Fruit fly (Drosophila melanogaster) whole organism, wandering third instar larva: ENCODE data around the gene Duox.

Source experiments
- Abd-B ChIP-seq: fragments of >200 bp; optimal IDR thresholded peaks from 2 replicates; lab custom pipeline; 2017; ENCODE audit warnings: missing biosample characterization, missing genetic modification characterization
- CG32264 ChIP-seq: fragments of 200-800 bp; sonication (Bioruptor generic); optimal IDR thresholded peaks from 2 replicates; lab custom pipeline; 2016; ENCODE audit warnings: missing biosample characterization, missing genetic modification characterization
- GATAd ChIP-seq: sonication (Bioruptor generic); optimal IDR thresholded peaks from 2 replicates; lab custom pipeline; 2016; ENCODE audit warnings: missing biosample characterization, missing genetic modification characterization
- br ChIP-seq: fragments of 200-800 bp; sonication (Bioruptor generic); optimal IDR thresholded peaks from 2 replicates; lab custom pipeline; 2016; ENCODE audit warnings: missing biosample characterization, missing genetic modification characterization
- dmrt93B ChIP-seq: fragments of 200-800 bp; sonication (Bioruptor generic); optimal IDR thresholded peaks from 2 replicates; lab custom pipeline; 2018; ENCODE audit warnings: missing biosample characterization, mild to moderate bottlenecking, missing genetic modification characterization
- pan ChIP-seq: fragments of >200 bp; optimal IDR thresholded peaks from 2 replicates; lab custom pipeline; 2017
- psq ChIP-seq: fragments of 200-800 bp; sonication (Bioruptor generic); optimal IDR thresholded peaks from 3 replicates; lab custom pipeline; 2017; ENCODE audit warnings: missing biosample characterization, mild to moderate bottlenecking, missing genetic modification characterization, moderate library complexity
- sv ChIP-seq: fragments of 200-800 bp; sonication (Bioruptor generic); optimal IDR thresholded peaks from 3 replicates; lab custom pipeline; 2016; ENCODE audit warnings: missing biosample characterization, missing genetic modification characterization

dm6 chr2L:2847112-2847682, 17.1 kb upstream of the Duox start, which contains the start of the genes CG3117 and CG2983:
- TF ChIP-seq psq (no peak), sv (no peak), GATAd (GFP tag; lab: Kevin White, UChicago) (no peak), dmrt93B (GFP tag; lab: Kevin White, UChicago) (no peak), br (GFP tag; lab: Kevin White, UChicago) (no peak), CG32264 (GFP tag; lab: Kevin White, UChicago) (no peak), pan (lab: Kevin White, UChicago) (no peak), Abd-B (GFP tag; lab: Kevin White, UChicago) (no peak)
